Worm (Caenorhabditis elegans): ENCODE measurements around the gene cap-2.

cap-2 gene

ce11 chrII:10862749-10863656, 6.0 kb upstream of the cap-2 start:
- TF ChIP-seq sem-4 (tag; optimal IDR thresholded peaks at IDR 0.05): no peak
- TF ChIP-seq blmp-1 (tag; optimal IDR thresholded peaks at IDR 0.05; ENCODE audit: insufficient read depth): peak; percentile 76
- no peak for TF ChIP-seq aly-2 (tag; optimal IDR thresholded peaks at IDR 0.05)
- no peak for TF ChIP-seq mdl-1 (tag; optimal IDR thresholded peaks at IDR 0.05)
- TF ChIP-seq nhr-6 (tag; optimal IDR thresholded peaks at IDR 0.05): no peak
- TF ChIP-seq ztf-1 (GFP tag; conservative IDR thresholded peaks at IDR 0.05): no peak
- TF ChIP-seq dmd-4 (tag; optimal IDR thresholded peaks at IDR 0.05): no peak
- TF ChIP-seq lin-11 (tag; optimal IDR thresholded peaks at IDR 0.05): no peak
- TF ChIP-seq lin-13 (GFP tag; optimal IDR thresholded peaks at IDR 0.05): no peak
- peak; percentile 4 for TF ChIP-seq unc-55 (GFP tag; optimal IDR thresholded peaks at IDR 0.05)
- TF ChIP-seq unc-62 (GFP tag; optimal IDR thresholded peaks at IDR 0.05): no peak
- peak; percentile 6 for TF ChIP-seq C34F6.9 (tag; optimal IDR thresholded peaks at IDR 0.05)
- TF ChIP-seq nhr-10 (tag; optimal IDR thresholded peaks at IDR 0.05): no peak
- TF ChIP-seq nhr-11 (tag; optimal IDR thresholded peaks at IDR 0.05): no peak
- no peak for TF ChIP-seq zag-1 (tag; optimal IDR thresholded peaks at IDR 0.05)
- no peak for TF ChIP-seq skn-1 (tag; optimal IDR thresholded peaks at IDR 0.05)
- no peak for TF ChIP-seq Y55F3AM.14 (GFP tag; optimal IDR thresholded peaks at IDR 0.05)
- TF ChIP-seq ztf-11 (tag; optimal IDR thresholded peaks at IDR 0.05): no peak
- TF ChIP-seq nhr-129 (tag; optimal IDR thresholded peaks at IDR 0.05): peak; percentile 67
- no peak for TF ChIP-seq ztf-4 (tag; optimal IDR thresholded peaks at IDR 0.05)
- no peak for TF ChIP-seq F13H6.1 (tag; optimal IDR thresholded peaks at IDR 0.05)
- no peak for TF ChIP-seq sma-9 (GFP tag; optimal IDR thresholded peaks at IDR 0.05)
- TF ChIP-seq sma-9 (tag; optimal IDR thresholded peaks at IDR 0.05): no peak
- TF ChIP-seq gmeb-1 (tag; optimal IDR thresholded peaks at IDR 0.05): no peak
- TF ChIP-seq ama-1 (optimal IDR thresholded peaks at IDR 0.05): no peak
- no peak for TF ChIP-seq crh-2 (tag; optimal IDR thresholded peaks at IDR 0.05)
- no peak for TF ChIP-seq ZK546.5 (tag; optimal IDR thresholded peaks at IDR 0.05)
- no peak for TF ChIP-seq sma-3 (GFP tag; optimal IDR thresholded peaks at IDR 0.05)
- no peak for TF ChIP-seq unc-39 (tag; optimal IDR thresholded peaks at IDR 0.05)
- no peak for TF ChIP-seq lin-39 (tag; optimal IDR thresholded peaks at IDR 0.05)
- TF ChIP-seq nhr-21 (tag; optimal IDR thresholded peaks at IDR 0.05): no peak
- TF ChIP-seq egl-27 (tag; optimal IDR thresholded peaks at IDR 0.05): no peak
- peak; percentile 12 for TF ChIP-seq nhr-25 (tag; optimal IDR thresholded peaks at IDR 0.05)
- no peak for TF ChIP-seq nhr-77 (tag; optimal IDR thresholded peaks at IDR 0.05)
- TF ChIP-seq nhr-23 (tag; optimal IDR thresholded peaks at IDR 0.05): no peak

- TF ChIP-seq crh-2 (tag; optimal IDR thresholded peaks at IDR 0.05) (peak; percentile 69), blmp-1 (tag; optimal IDR thresholded peaks at IDR 0.05; ENCODE audit: insufficient read depth) (no peak), lin-39 (tag; optimal IDR thresholded peaks at IDR 0.05) (no peak), ZK546.5 (tag; optimal IDR thresholded peaks at IDR 0.05) (no peak), gmeb-1 (tag; optimal IDR thresholded peaks at IDR 0.05) (peak; percentile 30), C34F6.9 (tag; optimal IDR thresholded peaks at IDR 0.05) (peak; percentile 42), sma-9 (GFP tag; optimal IDR thresholded peaks at IDR 0.05) (peak; percentile 29), sma-9 (tag; optimal IDR thresholded peaks at IDR 0.05) (no peak), nhr-129 (tag; optimal IDR thresholded peaks at IDR 0.05) (peak; percentile 42), F13H6.1 (tag; optimal IDR thresholded peaks at IDR 0.05) (peak; percentile 59), ceh-16 (tag; optimal IDR thresholded peaks at IDR 0.05) (no peak), lsy-2 (tag; optimal IDR thresholded peaks at IDR 0.05) (peak in 1 of 2 experiments; percentile 73), fos-1 (tag; optimal IDR thresholded peaks at IDR 0.05) (peak; percentile 54), unc-55 (GFP tag; optimal IDR thresholded peaks at IDR 0.05) (peak; percentile 30)
These were observed 1.8 kb upstream of the cap-2 start for ce11 chrII:10867219-10867618.

ce11 chrII:10870698-10871097, 1.7 kb downstream of the cap-2 start:
- no peak for TF ChIP-seq sma-3 (GFP tag; optimal IDR thresholded peaks at IDR 0.05)
- no peak for TF ChIP-seq nhr-129 (tag; optimal IDR thresholded peaks at IDR 0.05)
- no peak for TF ChIP-seq sem-4 (tag; optimal IDR thresholded peaks at IDR 0.05)
- TF ChIP-seq ceh-82 (tag; optimal IDR thresholded peaks at IDR 0.05): no peak
- no peak for TF ChIP-seq nhr-25 (tag; optimal IDR thresholded peaks at IDR 0.05)

Data from whole organism, L2 larva.